Worm (Caenorhabditis elegans) whole organism, L2 larva: ENCODE results near the gene glb-13.

Source experiments
- C34F6.9 ChIP-seq: fragments of 150-350 bp; optimal IDR thresholded peaks from 2 replicates; lab custom pipeline; 2014; ENCODE audit warnings: missing biosample characterization, missing genetic modification characterization
- F13H6.1 ChIP-seq: sonication (generic microtip); optimal IDR thresholded peaks from 2 replicates; lab custom pipeline; 2016; ENCODE audit warnings: missing genetic modification characterization, missing compliant biosample characterization
- R02D3.7 ChIP-seq: fragments of 150-350 bp; optimal IDR thresholded peaks from 2 replicates; lab custom pipeline; 2014; ENCODE audit warnings: missing biosample characterization, missing genetic modification characterization
- Y55F3AM.14 ChIP-seq: fragments of 200-800 bp; sonication (Bioruptor generic); optimal IDR thresholded peaks from 2 replicates; lab custom pipeline; 2018; ENCODE audit warnings: mild to moderate bottlenecking, missing genetic modification characterization, missing compliant biosample characterization
- ZK546.5 ChIP-seq: sonication (generic microtip); optimal IDR thresholded peaks from 2 replicates; lab custom pipeline; 2017; ENCODE audit warnings: missing biosample characterization, missing genetic modification characterization
- alr-1 ChIP-seq: fragments of 150-350 bp; optimal IDR thresholded peaks from 2 replicates; lab custom pipeline; 2014; ENCODE audit warnings: missing biosample characterization, missing genetic modification characterization
- aly-2 ChIP-seq: fragments of 150-350 bp; optimal IDR thresholded peaks from 2 replicates; lab custom pipeline; 2014; ENCODE audit warnings: missing biosample characterization, missing genetic modification characterization
- ama-1 ChIP-seq: fragments of 150-350 bp; optimal IDR thresholded peaks from 2 replicates; lab custom pipeline; 2018; ENCODE audit warnings: inconsistent platforms
- blmp-1 ChIP-seq: sonication (generic microtip); optimal IDR thresholded peaks from 2 replicates; lab custom pipeline; 2017; ENCODE audit warnings: missing genetic modification characterization, mild to moderate bottlenecking, missing compliant biosample characterization, antibody characterized with exemption, moderate library complexity; ENCODE audit not compliant: insufficient read depth
- ceh-16 ChIP-seq: fragments of 150-350 bp; optimal IDR thresholded peaks from 2 replicates; lab custom pipeline; 2014; ENCODE audit warnings: missing biosample characterization, missing genetic modification characterization
- ceh-82 ChIP-seq: fragments of 150-350 bp; optimal IDR thresholded peaks from 2 replicates; lab custom pipeline; 2014; ENCODE audit warnings: missing biosample characterization, missing genetic modification characterization
- crh-2 ChIP-seq: sonication (generic microtip); optimal IDR thresholded peaks from 2 replicates; lab custom pipeline; 2017; ENCODE audit warnings: missing biosample characterization, missing genetic modification characterization
- dmd-4 ChIP-seq: sonication (generic microtip); optimal IDR thresholded peaks from 2 replicates; lab custom pipeline; 2017; ENCODE audit warnings: missing biosample characterization, missing genetic modification characterization
- egl-27 ChIP-seq: sonication (generic microtip); optimal IDR thresholded peaks from 3 replicates; lab custom pipeline; 2017; ENCODE audit warnings: missing biosample characterization, missing genetic modification reagents, missing genetic modification characterization
- elt-1 ChIP-seq: fragments of 150-350 bp; optimal IDR thresholded peaks from 2 replicates; lab custom pipeline; 2014; ENCODE audit warnings: missing biosample characterization, missing genetic modification characterization
- elt-3 ChIP-seq: sonication (generic microtip); optimal IDR thresholded peaks from 2 replicates; lab custom pipeline; 2017; ENCODE audit warnings: missing biosample characterization, missing genetic modification characterization
- fos-1 ChIP-seq: fragments of 150-350 bp; optimal IDR thresholded peaks from 2 replicates; lab custom pipeline; 2014; ENCODE audit warnings: missing biosample characterization, missing genetic modification characterization
- gmeb-1 ChIP-seq: fragments of 150-350 bp; optimal IDR thresholded peaks from 2 replicates; lab custom pipeline; 2014; ENCODE audit warnings: missing biosample characterization, missing genetic modification characterization
- lin-11 ChIP-seq: fragments of 150-350 bp; sonication (generic microtip); optimal IDR thresholded peaks from 2 replicates; lab custom pipeline; 2014; ENCODE audit warnings: missing biosample characterization, missing genetic modification characterization, inconsistent platforms, mixed read lengths
- lin-13 ChIP-seq: fragments of 150-350 bp; optimal IDR thresholded peaks from 2 replicates; lab custom pipeline; 2014; ENCODE audit warnings: missing biosample characterization, missing genetic modification reagents, missing genetic modification characterization
- lin-39 ChIP-seq: fragments of 150-350 bp; optimal IDR thresholded peaks from 2 replicates; lab custom pipeline; 2014; ENCODE audit warnings: missing biosample characterization, missing genetic modification reagents, missing genetic modification characterization
- lsy-2 ChIP-seq, 2 experiments: fragments of 150-350 bp in 1 of 2; sonication (generic microtip) in 1 of 2; optimal IDR thresholded peaks; 2 replicates each; lab custom pipeline; 2014 to 2017; ENCODE audit warnings: missing biosample characterization in 2 of 2, missing genetic modification characterization in 2 of 2
- mab-5 ChIP-seq: fragments of 150-350 bp; optimal IDR thresholded peaks from 2 replicates; lab custom pipeline; 2014; ENCODE audit warnings: missing biosample characterization, missing genetic modification characterization
- mbf-1 ChIP-seq: sonication (generic microtip); optimal IDR thresholded peaks from 2 replicates; lab custom pipeline; 2017; ENCODE audit warnings: missing biosample characterization, missing genetic modification characterization
- mdl-1 ChIP-seq, 2 experiments: fragments of 150-350 bp in 1 of 2; sonication (generic microtip) in 1 of 2; optimal IDR thresholded peaks; 2 replicates each; lab custom pipeline; 2017; ENCODE audit warnings: missing biosample characterization in 2 of 2, missing genetic modification characterization in 2 of 2
- nhr-10 ChIP-seq: sonication (generic microtip); optimal IDR thresholded peaks from 2 replicates; lab custom pipeline; 2017; ENCODE audit warnings: missing biosample characterization, missing genetic modification characterization
- nhr-11 ChIP-seq: fragments of 150-350 bp; optimal IDR thresholded peaks from 2 replicates; lab custom pipeline; 2014; ENCODE audit warnings: missing biosample characterization, missing genetic modification characterization
- nhr-12 ChIP-seq: fragments of 150-350 bp; optimal IDR thresholded peaks from 2 replicates; lab custom pipeline; 2014; ENCODE audit warnings: missing biosample characterization, missing genetic modification characterization
- nhr-129 ChIP-seq: fragments of 150-350 bp; optimal IDR thresholded peaks from 2 replicates; lab custom pipeline; 2014; ENCODE audit warnings: missing biosample characterization, missing genetic modification characterization
- nhr-21 ChIP-seq: fragments of 150-350 bp; optimal IDR thresholded peaks from 2 replicates; lab custom pipeline; 2014; ENCODE audit warnings: missing biosample characterization, missing genetic modification characterization
- nhr-23 ChIP-seq: fragments of 150-350 bp; optimal IDR thresholded peaks from 2 replicates; lab custom pipeline; 2014; ENCODE audit warnings: missing biosample characterization, missing genetic modification reagents, missing genetic modification characterization
- nhr-237 ChIP-seq: fragments of 150-350 bp; optimal IDR thresholded peaks from 2 replicates; lab custom pipeline; 2014; ENCODE audit warnings: missing biosample characterization, missing genetic modification characterization
- nhr-25 ChIP-seq: fragments of 150-350 bp; sonication (generic microtip); optimal IDR thresholded peaks from 3 replicates; lab custom pipeline; 2014; ENCODE audit warnings: missing biosample characterization, missing genetic modification characterization
- nhr-6 ChIP-seq: fragments of 150-350 bp; optimal IDR thresholded peaks from 2 replicates; lab custom pipeline; 2014; ENCODE audit warnings: missing biosample characterization, missing genetic modification characterization
- nhr-77 ChIP-seq: fragments of 150-350 bp; optimal IDR thresholded peaks from 2 replicates; lab custom pipeline; 2014; ENCODE audit warnings: missing biosample characterization, missing genetic modification characterization
- peb-1 ChIP-seq: fragments of 150-350 bp; optimal IDR thresholded peaks from 2 replicates; lab custom pipeline; 2014; ENCODE audit warnings: missing biosample characterization, missing genetic modification characterization
- sem-4 ChIP-seq: fragments of 150-350 bp; optimal IDR thresholded peaks from 2 replicates; lab custom pipeline; 2014; ENCODE audit warnings: missing biosample characterization, missing genetic modification reagents, missing genetic modification characterization
- skn-1 ChIP-seq: sonication (generic microtip); optimal IDR thresholded peaks from 2 replicates; lab custom pipeline; 2017; ENCODE audit warnings: missing biosample characterization, missing genetic modification characterization
- sma-3 ChIP-seq: sonication (generic microtip); optimal IDR thresholded peaks from 2 replicates; lab custom pipeline; 2016; ENCODE audit warnings: missing genetic modification reagents, missing genetic modification characterization, missing compliant biosample characterization
- sma-9 ChIP-seq, 2 experiments: fragments of 150-350 bp in 1 of 2; sonication (generic microtip) in 1 of 2; optimal IDR thresholded peaks; 2 replicates each; lab custom pipeline; 2014 to 2016; ENCODE audit warnings: missing genetic modification characterization in 2 of 2, mild to moderate bottlenecking in 1 of 2, missing biosample characterization in 1 of 2, missing compliant biosample characterization in 1 of 2, missing genetic modification reagents in 1 of 2, moderate library complexity in 1 of 2
- snpc-4 ChIP-seq: fragments of 150-350 bp; optimal IDR thresholded peaks from 2 replicates; lab custom pipeline; 2014; ENCODE audit warnings: missing biosample characterization, missing genetic modification characterization
- unc-39 ChIP-seq: fragments of 150-350 bp; optimal IDR thresholded peaks from 2 replicates; lab custom pipeline; 2014; ENCODE audit warnings: missing biosample characterization, missing genetic modification characterization
- unc-55 ChIP-seq: fragments of 150-350 bp; sonication (generic microtip); optimal IDR thresholded peaks from 3 replicates; lab custom pipeline; 2014; ENCODE audit warnings: missing biosample characterization, missing genetic modification reagents, missing genetic modification characterization
- unc-62 ChIP-seq: fragments of 150-350 bp; optimal IDR thresholded peaks from 2 replicates; lab custom pipeline; 2014; ENCODE audit warnings: missing biosample characterization, missing genetic modification reagents, missing genetic modification characterization
- zag-1 ChIP-seq: fragments of 150-350 bp; optimal IDR thresholded peaks from 2 replicates; lab custom pipeline; 2014; ENCODE audit warnings: missing biosample characterization, missing genetic modification characterization
- ztf-1 ChIP-seq: fragments of 200-800 bp; sonication (Bioruptor generic); conservative IDR thresholded peaks from 2 replicates; pipeline ENCODE4 v1.3.6; 2022; ENCODE audit warnings: missing genetic modification characterization, missing compliant biosample characterization
- ztf-11 ChIP-seq: sonication (generic microtip); optimal IDR thresholded peaks from 2 replicates; lab custom pipeline; 2017; ENCODE audit warnings: missing biosample characterization, missing genetic modification characterization
- ztf-4 ChIP-seq: fragments of 150-350 bp; optimal IDR thresholded peaks from 2 replicates; lab custom pipeline; 2014; ENCODE audit warnings: missing biosample characterization, missing genetic modification characterization

glb-13 gene

ce11 chrX:12362951-12363486 is 15.2 kb downstream of the glb-13 start:
- TF ChIP-seq aly-2 (tag; lab: Kevin White, UChicago), result peak; percentile 90
- no peak for TF ChIP-seq ama-1
- peak; percentile 87 for TF ChIP-seq unc-62 (GFP tag; lab: Kevin White, UChicago)
- TF ChIP-seq F13H6.1 (tag; lab: Kevin White, UChicago), result peak; percentile 97
- peak; percentile 76 for TF ChIP-seq lin-11 (tag; lab: Kevin White, UChicago)
- peak; percentile 94 to 97 for TF ChIP-seq lsy-2 (tag; optimal IDR thresholded peaks at IDR 0.05; lab: Kevin White, UChicago)
- TF ChIP-seq nhr-21 (tag; lab: Kevin White, UChicago), result peak; percentile 99
- TF ChIP-seq Y55F3AM.14, result peak; percentile 78
- TF ChIP-seq snpc-4 (tag; lab: Kevin White, UChicago), result peak; percentile 87
- peak; percentile 54 for TF ChIP-seq ceh-16 (tag; lab: Kevin White, UChicago)
- TF ChIP-seq ztf-11 (tag; lab: Kevin White, UChicago), result peak; percentile 73
- TF ChIP-seq ceh-82 (tag; lab: Kevin White, UChicago), result peak; percentile 89
- TF ChIP-seq egl-27 (tag; lab: Kevin White, UChicago), result peak; percentile 98
- peak; percentile 98 for TF ChIP-seq sma-9 (GFP tag; optimal IDR thresholded peaks at IDR 0.05; lab: Kevin White, UChicago)
- TF ChIP-seq sma-9 (tag; optimal IDR thresholded peaks at IDR 0.05; lab: Kevin White, UChicago), result no peak
- TF ChIP-seq nhr-237 (tag; lab: Kevin White, UChicago), result peak; percentile 96
- TF ChIP-seq mab-5 (tag; lab: Kevin White, UChicago), result peak; percentile 97
- TF ChIP-seq nhr-10 (tag; lab: Kevin White, UChicago), result peak; percentile 97
- no peak for TF ChIP-seq peb-1 (tag; lab: Kevin White, UChicago)
- peak; percentile 99 for TF ChIP-seq nhr-129 (tag; lab: Kevin White, UChicago)
- TF ChIP-seq blmp-1, result peak; percentile 91
- TF ChIP-seq ZK546.5 (tag; lab: Kevin White, UChicago), result peak; percentile 63
- peak; percentile 99 for TF ChIP-seq nhr-6 (tag; lab: Kevin White, UChicago)
- TF ChIP-seq sma-3 (GFP tag; lab: Kevin White, UChicago), result peak; percentile 98
- TF ChIP-seq fos-1 (tag; lab: Kevin White, UChicago), result peak; percentile 99
- peak; percentile 98 for TF ChIP-seq sem-4 (tag; lab: Kevin White, UChicago)
- peak; percentile 99 for TF ChIP-seq skn-1 (tag; lab: Kevin White, UChicago)
- peak; percentile 40 for TF ChIP-seq nhr-12
- peak; percentile 76 for TF ChIP-seq mbf-1 (tag; lab: Kevin White, UChicago)
- TF ChIP-seq C34F6.9 (tag; lab: Kevin White, UChicago), result peak; percentile 99
- peak; percentile 69 to 91 for TF ChIP-seq mdl-1 (tag; optimal IDR thresholded peaks at IDR 0.05; lab: Kevin White, UChicago)
- TF ChIP-seq gmeb-1 (tag; lab: Kevin White, UChicago), result peak; percentile 95
- no peak for TF ChIP-seq elt-1
- TF ChIP-seq ztf-4 (tag; lab: Kevin White, UChicago), result peak; percentile 97
- TF ChIP-seq nhr-77 (tag; lab: Kevin White, UChicago), result peak; percentile 99
- no peak for TF ChIP-seq elt-3
- TF ChIP-seq crh-2 (tag; lab: Kevin White, UChicago), result peak; percentile 99
- peak; percentile 75 for TF ChIP-seq R02D3.7
- TF ChIP-seq nhr-23 (tag; lab: Kevin White, UChicago), result no peak
- peak; percentile 92 for TF ChIP-seq zag-1 (tag; lab: Kevin White, UChicago)
- TF ChIP-seq dmd-4 (tag; lab: Kevin White, UChicago), result peak; percentile 83
- no peak for TF ChIP-seq unc-39
- TF ChIP-seq nhr-25 (tag; lab: Kevin White, UChicago), result peak; percentile 98
- TF ChIP-seq nhr-11 (tag; lab: Kevin White, UChicago), result peak; percentile 81
- peak; percentile 86; the same call in 1 of the 2 replicates for TF ChIP-seq ztf-1 (GFP tag; lab: Robert Waterston, UW)
- peak; percentile 98 for TF ChIP-seq lin-13
- TF ChIP-seq lin-39 (tag; lab: Kevin White, UChicago), result peak; percentile 84
- TF ChIP-seq alr-1, result no peak
- peak; percentile 99 for TF ChIP-seq unc-55 (GFP tag; lab: Kevin White, UChicago)
- TF ChIP-seq, all 48 proteins: peak for 41
